Fruit fly (Drosophila melanogaster): ENCODE measurements around the gene CG10600.

CG10600 gene

DNA sequence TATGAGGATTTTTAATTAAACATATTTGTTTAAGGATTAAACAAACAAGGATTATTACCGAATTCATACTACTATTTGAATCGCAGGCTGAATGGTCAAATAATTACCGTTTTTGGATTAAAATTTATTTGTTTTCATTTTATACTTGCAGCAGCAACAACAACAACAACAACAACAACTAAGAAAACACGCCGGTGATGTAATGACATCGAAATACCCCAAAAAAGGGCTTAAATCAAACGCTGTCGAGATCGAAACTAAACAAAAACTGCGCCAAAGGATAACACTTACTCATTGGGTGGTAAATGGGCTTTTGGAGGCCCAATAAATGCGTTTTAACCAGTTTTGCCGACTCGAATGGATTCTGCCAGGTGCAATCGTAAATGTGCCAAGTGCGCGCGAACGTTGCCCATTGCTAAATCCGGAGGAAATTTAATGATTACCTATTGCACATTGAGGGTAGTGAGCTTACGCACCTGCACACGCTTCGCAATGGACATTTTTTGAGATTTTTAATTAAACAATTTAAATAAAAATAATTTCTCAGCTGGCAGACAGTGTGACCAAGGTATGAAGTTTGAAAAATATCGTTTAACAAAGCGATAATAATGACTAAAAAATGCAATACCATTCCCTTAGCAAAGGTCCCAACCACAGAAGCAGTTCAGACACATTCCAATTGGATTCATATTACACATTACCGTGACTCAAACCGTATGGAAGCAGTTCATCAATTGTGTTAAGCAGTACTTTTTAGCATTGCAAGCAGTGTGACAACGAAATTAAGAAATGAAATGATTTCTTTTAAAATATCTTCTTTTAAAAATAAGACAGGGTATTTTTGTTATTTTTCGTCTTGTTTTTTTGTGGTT is 19.4 kb upstream of the CG10600 start, which contains the start of the genes CG10602 and mRpL13 (continued):
- TF ChIP-seq pan (optimal IDR thresholded peaks at IDR 0.05) (no peak), pan (GFP tag; optimal IDR thresholded peaks at IDR 0.05 in 1 of 2, IDR thresholded peaks at IDR 0.05 in 1 of 2) (no peak), H15 (GFP tag; IDR thresholded peaks at IDR 0.05) (no peak), kah (GFP tag; optimal IDR thresholded peaks at IDR 0.05) (no peak), CG13624 (GFP tag; optimal IDR thresholded peaks at IDR 0.05) (peak; percentile 45), fu2 (GFP tag; optimal IDR thresholded peaks at IDR 0.05) (peak; percentile 30), CG4328 (GFP tag; optimal IDR thresholded peaks at IDR 0.05) (no peak), pb (GFP tag; optimal IDR thresholded peaks at IDR 0.05) (no peak), sc (optimal IDR thresholded peaks at IDR 0.05) (no peak), sc (GFP tag; optimal IDR thresholded peaks at IDR 0.05) (no peak), CG15479 (GFP tag; optimal IDR thresholded peaks at IDR 0.05) (no peak), trh (GFP tag; optimal IDR thresholded peaks at IDR 0.05) (no peak), da (GFP tag; optimal IDR thresholded peaks at IDR 0.05) (no peak), inv (GFP tag; IDR thresholded peaks at IDR 0.05; ENCODE audit: partially characterized antibody) (no peak; the same call in 1 of the 2 replicates), CoRest (tag; optimal IDR thresholded peaks at IDR 0.05) (peak; percentile 54), CG12659 (GFP tag; optimal IDR thresholded peaks at IDR 0.05) (peak; percentile 73), CG33557 (GFP tag; optimal IDR thresholded peaks at IDR 0.05) (no peak), Sin3A (optimal IDR thresholded peaks at IDR 0.05) (peak; percentile 4), Ssrp (tag; optimal IDR thresholded peaks at IDR 0.05) (no peak), CG9797 (GFP tag; optimal IDR thresholded peaks at IDR 0.05) (peak; percentile 81), CG4854 (GFP tag; optimal IDR thresholded peaks at IDR 0.05) (no peak), CG4404 (GFP tag; IDR thresholded peaks at IDR 0.05) (no peak), Chrac-16 (GFP tag; optimal IDR thresholded peaks at IDR 0.05) (no peak), trem (tag; optimal IDR thresholded peaks at IDR 0.05) (peak; percentile 79), CG6175 (GFP tag; IDR thresholded peaks at IDR 0.05) (no peak), Mad (GFP tag; optimal IDR thresholded peaks at IDR 0.05) (peak; percentile 51), nmo (GFP tag; optimal IDR thresholded peaks at IDR 0.05) (peak; percentile 76), tgo (GFP tag; IDR thresholded peaks at IDR 0.05) (no peak), Hand (GFP tag; optimal IDR thresholded peaks at IDR 0.05) (no peak), CG2129 (GFP tag; IDR thresholded peaks at IDR 0.05; ENCODE audit: partially characterized antibody) (no peak), CG8359 (GFP tag; optimal IDR thresholded peaks at IDR 0.05; ENCODE audit: borderline replicate concordance) (no peak), Taf1 (GFP tag; IDR thresholded peaks at IDR 0.05) (no peak), Med (GFP tag) (peak; percentile 85), bbx (GFP tag; IDR thresholded peaks at IDR 0.05; ENCODE audit: partially characterized antibody) (peak; percentile 48; the same call in 1 of the 2 replicates), CG13424 (tag; optimal IDR thresholded peaks at IDR 0.05) (peak; percentile 18), rib (GFP tag; IDR thresholded peaks at IDR 0.05) (no peak), CG11695 (GFP tag; IDR thresholded peaks at IDR 0.05) (no peak), row (GFP tag; IDR thresholded peaks at IDR 0.05) (peak; percentile 36; the same call in 1 of the 3 replicates), HHEX (GFP tag; optimal IDR thresholded peaks at IDR 0.05) (no peak), Awh (GFP tag; IDR thresholded peaks at IDR 0.05) (no peak), Lpt (GFP tag; optimal IDR thresholded peaks at IDR 0.05) (no peak), Fer2 (tag; optimal IDR thresholded peaks at IDR 0.05) (no peak), CG18764 (GFP tag; optimal IDR thresholded peaks at IDR 0.05) (no peak), CG15696 (tag; optimal IDR thresholded peaks at IDR 0.05) (no peak), Hmx (GFP tag; optimal IDR thresholded peaks at IDR 0.05) (no peak), CG12744 (GFP tag; optimal IDR thresholded peaks at IDR 0.05) (peak; percentile 13), Mes4 (GFP tag; optimal IDR thresholded peaks at IDR 0.05) (no peak), CG11696 (GFP tag; IDR thresholded peaks at IDR 0.05) (no peak), crc (GFP tag; optimal IDR thresholded peaks at IDR 0.05) (no peak), Nf-YC (tag; optimal IDR thresholded peaks at IDR 0.05) (peak; percentile 45)

All from whole organism, embryonic.